Worm (Caenorhabditis elegans): ENCODE results near the gene Y61A9LA.4.
"Not testable (repeated sequence)": the region's sequence is repeated elsewhere in the genome, so short reads cannot be mapped to it uniquely, and the experiment has no call there.

DNA sequence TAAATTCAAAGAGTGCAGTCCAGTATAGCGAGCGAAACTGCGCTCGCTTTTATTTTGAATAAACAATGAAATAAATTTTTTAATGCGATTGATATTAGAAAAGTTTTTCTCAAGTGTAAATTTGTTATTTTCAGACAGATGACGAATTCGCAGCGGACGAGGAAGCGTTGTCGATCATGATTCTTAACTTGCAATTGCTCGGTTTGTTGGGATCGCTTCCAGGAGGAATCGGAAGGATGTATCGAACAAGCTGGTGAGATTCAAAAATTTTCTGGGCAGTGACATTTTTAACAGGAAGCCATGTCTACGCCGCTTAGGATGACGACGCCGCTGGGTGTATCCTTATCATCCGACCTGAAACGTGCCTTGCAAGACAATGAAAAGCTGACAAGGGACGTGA is 7.0 kb upstream of the Y61A9LA.4 start, which contains the start of gene Y61A9LA.12:
- not testable (repeated sequence) for TF ChIP-seq zag-1 (tag; optimal IDR thresholded peaks at IDR 0.05); unc-30 (tag; optimal IDR thresholded peaks at IDR 0.05); ztf-4 (tag; optimal IDR thresholded peaks at IDR 0.05); C34B4.2 (tag; optimal IDR thresholded peaks at IDR 0.05); lin-13 (GFP tag; optimal IDR thresholded peaks at IDR 0.05); nhr-237 (tag; optimal IDR thresholded peaks at IDR 0.05); lin-39 (tag; optimal IDR thresholded peaks at IDR 0.05); elt-3 (tag; optimal IDR thresholded peaks at IDR 0.05)
